Worm (Caenorhabditis elegans) whole organism, late embryonic: ENCODE results near the gene R11H6.5.

Source experiments
- C38D4.7 ChIP-seq: fragments of 200-800 bp; sonication (Bioruptor generic); optimal IDR thresholded peaks from 2 replicates; lab custom pipeline; 2018; ENCODE audit warnings: mild to moderate bottlenecking, missing genetic modification characterization, moderate library complexity, missing compliant biosample characterization
- F13H6.1 ChIP-seq: sonication (generic microtip); optimal IDR thresholded peaks from 2 replicates; lab custom pipeline; 2016; ENCODE audit warnings: missing genetic modification characterization, missing compliant biosample characterization
- K02D7.2 ChIP-seq: sonication (generic microtip); optimal IDR thresholded peaks from 2 replicates; lab custom pipeline; 2017; ENCODE audit warnings: mild to moderate bottlenecking, missing genetic modification characterization, missing compliant biosample characterization
- K09A11.1 ChIP-seq: sonication (generic microtip); optimal IDR thresholded peaks from 2 replicates; lab custom pipeline; 2017; ENCODE audit warnings: antibody characterized with exemption, mild to moderate bottlenecking, missing genetic modification characterization, missing compliant biosample characterization; ENCODE audit not compliant: insufficient read depth
- ama-1 ChIP-seq: fragments of 150-350 bp; optimal IDR thresholded peaks from 2 replicates; lab custom pipeline; 2014
- ceh-18 ChIP-seq: sonication (generic microtip); optimal IDR thresholded peaks from 2 replicates; lab custom pipeline; 2016; ENCODE audit warnings: missing genetic modification characterization, missing compliant biosample characterization
- ceh-2 ChIP-seq: sonication (generic microtip); optimal IDR thresholded peaks from 2 replicates; lab custom pipeline; 2016; ENCODE audit warnings: missing genotype, missing genetic modification characterization, missing compliant biosample characterization
- ceh-22 ChIP-seq: sonication (generic microtip); optimal IDR thresholded peaks from 2 replicates; lab custom pipeline; 2017; ENCODE audit warnings: missing biosample characterization, missing genetic modification characterization
- ceh-31 ChIP-seq: sonication (generic microtip); optimal IDR thresholded peaks from 2 replicates; lab custom pipeline; 2016; ENCODE audit warnings: missing genetic modification characterization, missing compliant biosample characterization
- ceh-45 ChIP-seq: fragments of 200-800 bp; sonication (Bioruptor generic); IDR thresholded peaks from 2 replicates; pipeline ENCODE4 v1.3.6; 2022; ENCODE audit warnings: missing genetic modification reagents, missing genetic modification characterization, missing compliant biosample characterization
- che-1 ChIP-seq: sonication (generic microtip); optimal IDR thresholded peaks from 2 replicates; lab custom pipeline; 2016; ENCODE audit warnings: mild to moderate bottlenecking, missing genetic modification characterization, missing compliant biosample characterization
- dmd-4 ChIP-seq: sonication (generic microtip); optimal IDR thresholded peaks from 2 replicates; lab custom pipeline; 2016; ENCODE audit warnings: borderline replicate concordance, missing genetic modification characterization, missing compliant biosample characterization
- elt-2 ChIP-seq: sonication (generic microtip); optimal IDR thresholded peaks from 2 replicates; lab custom pipeline; 2016; ENCODE audit warnings: missing genetic modification reagents, missing genetic modification characterization, missing compliant biosample characterization
- eyg-1 ChIP-seq: sonication (generic microtip); optimal IDR thresholded peaks from 2 replicates; lab custom pipeline; 2016; ENCODE audit warnings: missing genotype, missing genetic modification characterization, missing compliant biosample characterization
- fax-1 ChIP-seq: sonication (generic microtip); optimal IDR thresholded peaks from 2 replicates; lab custom pipeline; 2016; ENCODE audit warnings: missing genotype, missing genetic modification characterization, missing compliant biosample characterization
- hlh-13 ChIP-seq: fragments of 200-800 bp; sonication (Bioruptor generic); optimal IDR thresholded peaks from 2 replicates; lab custom pipeline; 2018; ENCODE audit warnings: mild to moderate bottlenecking, missing genetic modification characterization, missing compliant biosample characterization
- hlh-15 ChIP-seq: sonication (generic microtip); optimal IDR thresholded peaks from 2 replicates; lab custom pipeline; 2016; ENCODE audit warnings: missing genetic modification characterization, missing compliant biosample characterization
- hlh-6 ChIP-seq: sonication (generic microtip); optimal IDR thresholded peaks from 2 replicates; lab custom pipeline; 2016; ENCODE audit warnings: missing genotype, missing genetic modification characterization, missing compliant biosample characterization
- hlh-8 ChIP-seq: sonication (generic microtip); optimal IDR thresholded peaks from 2 replicates; lab custom pipeline; 2016; ENCODE audit warnings: missing genotype, missing genetic modification characterization, missing compliant biosample characterization
- lim-6 ChIP-seq: sonication (generic microtip); optimal IDR thresholded peaks from 2 replicates; lab custom pipeline; 2016; ENCODE audit warnings: missing genetic modification characterization, missing compliant biosample characterization
- lin-11 ChIP-seq: fragments of 200-800 bp; sonication (Bioruptor generic); optimal IDR thresholded peaks from 2 replicates; lab custom pipeline; 2018; ENCODE audit warnings: mild to moderate bottlenecking, missing genetic modification characterization, missing compliant biosample characterization
- nfya-1 ChIP-seq: sonication (generic microtip); optimal IDR thresholded peaks from 2 replicates; lab custom pipeline; 2017; ENCODE audit warnings: missing genetic modification characterization, mild to moderate bottlenecking, missing compliant biosample characterization, antibody characterized with exemption, moderate library complexity
- nhr-11 ChIP-seq: fragments of 150-350 bp; optimal IDR thresholded peaks from 2 replicates; lab custom pipeline; 2014; ENCODE audit warnings: missing biosample characterization, missing genetic modification characterization
- npax-4 ChIP-seq: sonication (generic microtip); optimal IDR thresholded peaks from 2 replicates; lab custom pipeline; 2016; ENCODE audit warnings: missing genetic modification characterization, missing compliant biosample characterization
- odd-2 ChIP-seq: sonication (generic microtip); optimal IDR thresholded peaks from 2 replicates; lab custom pipeline; 2017; ENCODE audit warnings: antibody characterized with exemption, mild to moderate bottlenecking, missing genetic modification characterization, missing compliant biosample characterization
- pag-3 ChIP-seq: sonication (generic microtip); optimal IDR thresholded peaks from 2 replicates; lab custom pipeline; 2016; ENCODE audit warnings: missing compliant biosample characterization, missing genetic modification characterization, borderline replicate concordance
- pat-9 ChIP-seq: fragments of 200-800 bp; sonication (Bioruptor generic); optimal IDR thresholded peaks from 2 replicates; lab custom pipeline; 2018; ENCODE audit warnings: mild to moderate bottlenecking, missing genetic modification characterization, moderate library complexity, missing compliant biosample characterization
- pax-1 ChIP-seq: fragments of 150-350 bp; optimal IDR thresholded peaks from 2 replicates; lab custom pipeline; 2014; ENCODE audit warnings: missing biosample characterization, missing genetic modification characterization
- pha-4 ChIP-seq: fragments of 150-350 bp; optimal IDR thresholded peaks from 2 replicates; lab custom pipeline; 2018; ENCODE audit warnings: missing biosample characterization, missing genetic modification reagents, missing genetic modification characterization
- pros-1 ChIP-seq: fragments of 150-350 bp; optimal IDR thresholded peaks from 2 replicates; lab custom pipeline; 2014; ENCODE audit warnings: missing biosample characterization, missing genetic modification reagents, missing genetic modification characterization
- ref-2 ChIP-seq: sonication (generic microtip); optimal IDR thresholded peaks from 2 replicates; lab custom pipeline; 2016; ENCODE audit warnings: missing genetic modification characterization, missing compliant biosample characterization
- sdc-2 ChIP-seq: sonication (generic microtip); optimal IDR thresholded peaks from 2 replicates; lab custom pipeline; 2016; ENCODE audit warnings: missing genotype, missing genetic modification characterization, missing compliant biosample characterization
- sox-4 ChIP-seq: sonication (generic microtip); optimal IDR thresholded peaks from 2 replicates; lab custom pipeline; 2017; ENCODE audit warnings: mild to moderate bottlenecking, missing genetic modification characterization, inconsistent platforms, missing compliant biosample characterization
- syd-9 ChIP-seq: sonication (generic microtip); optimal IDR thresholded peaks from 2 replicates; lab custom pipeline; 2016; ENCODE audit warnings: mild to moderate bottlenecking, missing genetic modification characterization, moderate library complexity, missing compliant biosample characterization
- tbx-2 ChIP-seq: sonication (generic microtip); optimal IDR thresholded peaks from 2 replicates; lab custom pipeline; 2016; ENCODE audit warnings: missing genetic modification characterization, missing compliant biosample characterization
- unc-3 ChIP-seq, 2 experiments: fragments of 200-800 bp in 1 of 2; sonication (Bioruptor generic) in 1 of 2; sonication (generic microtip) in 1 of 2; conservative IDR thresholded peaks in 1 of 2; optimal IDR thresholded peaks in 1 of 2; 2 replicates each; pipeline versions ENCODE4 v1.3.6 to Lab custom; 2016 to 2022; ENCODE audit warnings: missing compliant biosample characterization in 2 of 2, missing genetic modification characterization in 2 of 2, missing genetic modification reagents in 1 of 2
- unc-42 ChIP-seq: sonication (generic microtip); optimal IDR thresholded peaks from 2 replicates; lab custom pipeline; 2016; ENCODE audit warnings: missing genotype, missing genetic modification characterization, missing compliant biosample characterization
- unc-55 ChIP-seq: sonication (generic microtip); optimal IDR thresholded peaks from 2 replicates; lab custom pipeline; 2017; ENCODE audit warnings: missing biosample characterization, missing genetic modification reagents, missing genetic modification characterization

R11H6.5 gene

ce11 chrV:14617711-14618110 lies 5.7 kb upstream of the R11H6.5 start:
- peak; percentile 86 for TF ChIP-seq ceh-31
- TF ChIP-seq ceh-45: no peak
- TF ChIP-seq hlh-8: no peak
- peak; percentile 87 for TF ChIP-seq unc-42
- TF ChIP-seq C38D4.7: no peak
- TF ChIP-seq hlh-13 (GFP tag; lab: Kevin White, UChicago): no peak

ce11 chrV:14615671-14616070 lies 3.6 kb upstream of the R11H6.5 start:
- TF ChIP-seq pha-4 (tag; lab: Kevin White, UChicago) (no peak), nhr-11 (tag; lab: Kevin White, UChicago) (no peak), lin-11 (tag; lab: Kevin White, UChicago) (no peak), ceh-2 (tag; lab: Kevin White, UChicago) (no peak), ref-2 (tag; lab: Kevin White, UChicago) (no peak), sox-4 (tag; lab: Kevin White, UChicago) (no peak), che-1 (tag; lab: Kevin White, UChicago) (no peak), unc-3 (GFP tag; conservative IDR thresholded peaks at IDR 0.05; lab: Robert Waterston, UW) (no peak), unc-3 (tag; optimal IDR thresholded peaks at IDR 0.05; lab: Kevin White, UChicago) (no peak), ama-1 (lab: Kevin White, UChicago) (no peak), ceh-31 (no peak)

ce11 chrV:14614454-14614853 lies 2.4 kb upstream of the R11H6.5 start:
- peak; percentile 87 for TF ChIP-seq nfya-1 (tag; lab: Kevin White, UChicago)
- TF ChIP-seq hlh-15: no peak
- no peak for TF ChIP-seq ceh-18 (tag; lab: Kevin White, UChicago)
- TF ChIP-seq unc-55 (GFP tag; lab: Kevin White, UChicago): no peak
- no peak for TF ChIP-seq npax-4 (tag; lab: Kevin White, UChicago)
- TF ChIP-seq eyg-1 (tag; lab: Kevin White, UChicago): no peak

ce11 chrV:14610781-14611180 lies 1.2 kb downstream of the R11H6.5 start:
- TF ChIP-seq ama-1 (lab: Kevin White, UChicago): no peak
- TF ChIP-seq pha-4 (tag; lab: Kevin White, UChicago): no peak
- TF ChIP-seq fax-1: no peak
- TF ChIP-seq pat-9 (tag; lab: Kevin White, UChicago): no peak
- no peak for TF ChIP-seq syd-9 (tag; lab: Kevin White, UChicago)
- TF ChIP-seq lin-11 (tag; lab: Kevin White, UChicago): no peak
- no peak for TF ChIP-seq hlh-6
- no peak for TF ChIP-seq hlh-15
- no peak for TF ChIP-seq ceh-31

- TF ChIP-seq elt-2 (tag; lab: Kevin White, UChicago): no peak
- TF ChIP-seq ceh-2 (tag; lab: Kevin White, UChicago): no peak
- no peak for TF ChIP-seq hlh-13 (GFP tag; lab: Kevin White, UChicago)
- no peak for TF ChIP-seq ceh-31
Measured at ce11 chrV:14609643-14610042, 2.4 kb downstream of the R11H6.5 start, which contains the start of gene R11H6.4. R11H6.4 (plus strand) TSS chrV:14609943.

ce11 chrV:14603755-14604154 lies 8.3 kb downstream of the R11H6.5 start:
- TF ChIP-seq tbx-2 (tag; lab: Kevin White, UChicago) (no peak), sdc-2 (no peak), dmd-4 (no peak), hlh-13 (GFP tag; lab: Kevin White, UChicago) (no peak), pax-1 (no peak), lim-6 (no peak), pag-3 (tag; lab: Kevin White, UChicago) (no peak), K02D7.2 (tag; lab: Kevin White, UChicago) (no peak), F13H6.1 (tag; lab: Kevin White, UChicago) (no peak), eyg-1 (tag; lab: Kevin White, UChicago) (no peak), pros-1 (tag; lab: Kevin White, UChicago) (no peak), ceh-22 (tag; lab: Kevin White, UChicago) (no peak), K09A11.1 (tag; lab: Kevin White, UChicago) (no peak), ref-2 (tag; lab: Kevin White, UChicago) (no peak), odd-2 (tag; lab: Kevin White, UChicago) (no peak)
- TF ChIP-seq, all 69 proteins: peak for 0
